Worm (Caenorhabditis elegans): ENCODE data around the gene sri-51.

ce11 chrII:3213898-3214297, 15.0 kb upstream of the sri-51 start, which contains the start of gene ZC239.4:
- TF ChIP-seq flt-1 (GFP tag; IDR thresholded peaks at IDR 0.05), result no peak
- no peak for TF ChIP-seq med-1 (GFP tag; optimal IDR thresholded peaks at IDR 0.05; ENCODE audit: insufficient read depth)
- no peak for TF ChIP-seq ztf-29 (GFP tag; IDR thresholded peaks at IDR 0.05)
- TF ChIP-seq tab-1 (GFP tag; IDR thresholded peaks at IDR 0.05), result no peak
- no peak for TF ChIP-seq ztf-23 (GFP tag; IDR thresholded peaks at IDR 0.05)

Data from whole organism, midembryonic.